Fruit fly (Drosophila melanogaster): ENCODE data around the gene Ccp84Ab.
A peak's percentile ranks its signal among the peaks of the same experiment; 100 is the strongest.

dm6 chr3R:6657278-6658246, 45.1 kb downstream of the Ccp84Ab start, which contains the start of the genes CG1307 and twr:
- TF ChIP-seq esn (GFP tag; optimal IDR thresholded peaks at IDR 0.05) (peak; percentile 13), Lpt (GFP tag; optimal IDR thresholded peaks at IDR 0.05) (no peak), CG9139 (GFP tag; optimal IDR thresholded peaks at IDR 0.05) (no peak), Ets96B (tag; optimal IDR thresholded peaks at IDR 0.05) (no peak), lz (GFP tag; optimal IDR thresholded peaks at IDR 0.05) (no peak), pdm3 (GFP tag; optimal IDR thresholded peaks at IDR 0.05) (no peak)

Data from whole organism, prepupa.